Worm (Caenorhabditis elegans): ENCODE measurements around the gene gur-5.

ce11 chrII:5331677-5332303 lies 46.7 kb downstream of the gur-5 start:
- TF ChIP-seq eyg-1 (tag; optimal IDR thresholded peaks at IDR 0.05) (no peak), che-1 (tag; optimal IDR thresholded peaks at IDR 0.05) (no peak), hlh-30 (tag; optimal IDR thresholded peaks at IDR 0.05; ENCODE audit: insufficient read depth) (no peak), Y22D7AL.16 (tag; optimal IDR thresholded peaks at IDR 0.05) (no peak), ref-2 (tag; optimal IDR thresholded peaks at IDR 0.05) (no peak), tbx-2 (tag; optimal IDR thresholded peaks at IDR 0.05) (no peak), nfya-1 (tag; optimal IDR thresholded peaks at IDR 0.05) (no peak), sox-2 (GFP tag; IDR thresholded peaks at IDR 0.05) (no peak), C08G9.2 (tag; optimal IDR thresholded peaks at IDR 0.05) (no peak), ceh-30 (tag; optimal IDR thresholded peaks at IDR 0.05) (no peak)

All from whole organism, late embryonic.